Worm (Caenorhabditis elegans) whole organism, late embryonic: ENCODE data around the gene mdt-30.

ENCODE experiments used
- Y22D7AL.16 ChIP-seq: sonication (generic microtip); optimal IDR thresholded peaks from 2 replicates; lab custom pipeline; 2016; ENCODE audit warnings: missing genetic modification characterization, missing compliant biosample characterization
- ceh-18 ChIP-seq: sonication (generic microtip); optimal IDR thresholded peaks from 2 replicates; lab custom pipeline; 2016; ENCODE audit warnings: missing genetic modification characterization, missing compliant biosample characterization
- ceh-24 ChIP-seq: sonication (generic microtip); optimal IDR thresholded peaks from 2 replicates; lab custom pipeline; 2016; ENCODE audit warnings: mild to moderate bottlenecking, missing genetic modification characterization, missing compliant biosample characterization
- ceh-48 ChIP-seq: sonication (generic microtip); optimal IDR thresholded peaks from 2 replicates; lab custom pipeline; 2016; ENCODE audit warnings: missing genetic modification characterization, inconsistent platforms, missing compliant biosample characterization
- ceh-9 ChIP-seq: sonication (generic microtip); optimal IDR thresholded peaks from 2 replicates; lab custom pipeline; 2016; ENCODE audit warnings: mild to moderate bottlenecking, missing genetic modification characterization, inconsistent platforms, missing compliant biosample characterization
- eyg-1 ChIP-seq: sonication (generic microtip); optimal IDR thresholded peaks from 2 replicates; lab custom pipeline; 2016; ENCODE audit warnings: missing genotype, missing genetic modification characterization, missing compliant biosample characterization
- hlh-30 ChIP-seq: sonication (generic microtip); optimal IDR thresholded peaks from 2 replicates; lab custom pipeline; 2017; ENCODE audit warnings: antibody characterized with exemption, missing genetic modification characterization, missing compliant biosample characterization; ENCODE audit not compliant: insufficient read depth
- lim-6 ChIP-seq: sonication (generic microtip); optimal IDR thresholded peaks from 2 replicates; lab custom pipeline; 2016; ENCODE audit warnings: missing genetic modification characterization, missing compliant biosample characterization
- sox-4 ChIP-seq: sonication (generic microtip); optimal IDR thresholded peaks from 2 replicates; lab custom pipeline; 2017; ENCODE audit warnings: mild to moderate bottlenecking, missing genetic modification characterization, inconsistent platforms, missing compliant biosample characterization
- unc-3 ChIP-seq, 2 experiments: fragments of 200-800 bp in 1 of 2; sonication (Bioruptor generic) in 1 of 2; sonication (generic microtip) in 1 of 2; conservative IDR thresholded peaks in 1 of 2; optimal IDR thresholded peaks in 1 of 2; 2 replicates each; pipeline versions ENCODE4 v1.3.6 to Lab custom; 2016 to 2022; ENCODE audit warnings: missing compliant biosample characterization in 2 of 2, missing genetic modification characterization in 2 of 2, missing genetic modification reagents in 1 of 2

The mdt-30 gene

DNA sequence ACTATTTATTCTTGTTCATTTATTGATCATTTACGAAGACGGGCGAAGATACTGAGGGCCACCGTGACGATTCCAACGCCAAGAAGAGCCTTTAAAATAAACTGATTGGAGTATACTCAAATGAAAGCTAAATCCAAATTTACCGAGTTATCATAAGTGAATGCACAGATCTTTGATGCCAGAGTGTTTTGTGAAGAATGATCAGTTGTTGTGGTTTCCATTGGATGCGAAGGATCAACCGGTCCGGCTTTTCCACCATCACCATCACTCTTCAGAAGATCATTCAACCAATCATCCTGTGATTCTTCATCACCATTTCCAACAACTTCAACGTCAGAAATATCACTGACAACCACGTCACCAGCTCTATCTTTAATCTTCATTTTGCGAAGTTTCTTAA lies 50.6 kb downstream of the mdt-30 start:
- no peak for TF ChIP-seq unc-3 (GFP tag; conservative IDR thresholded peaks at IDR 0.05; lab: Robert Waterston, UW)
- TF ChIP-seq unc-3 (tag; optimal IDR thresholded peaks at IDR 0.05; lab: Kevin White, UChicago) = no peak
- no peak for TF ChIP-seq ceh-24 (tag; lab: Kevin White, UChicago)
- no peak for TF ChIP-seq hlh-30 (tag; lab: Kevin White, UChicago)
- no peak for TF ChIP-seq eyg-1 (tag; lab: Kevin White, UChicago)
- no peak for TF ChIP-seq Y22D7AL.16 (tag; lab: Kevin White, UChicago)
- TF ChIP-seq ceh-48 (tag; lab: Kevin White, UChicago) = no peak
- no peak for TF ChIP-seq ceh-9 (tag; lab: Kevin White, UChicago)
- no peak for TF ChIP-seq ceh-18 (tag; lab: Kevin White, UChicago)
- no peak for TF ChIP-seq lim-6 (tag; lab: Kevin White, UChicago)
- no peak for TF ChIP-seq sox-4 (tag; lab: Kevin White, UChicago)
